Fruit fly (Drosophila melanogaster) whole organism, embryonic: ENCODE measurements around the gene Cyp28d2.

Source experiments
- ATbp ChIP-seq: fragments of 200-800 bp; sonication (Bioruptor generic); optimal IDR thresholded peaks from 2 replicates; lab custom pipeline; 2017; ENCODE audit warnings: missing biosample characterization, mild to moderate bottlenecking, missing genetic modification characterization, missing genetic modification reagents
- Asciz ChIP-seq: fragments of 200-800 bp; sonication (Bioruptor generic); optimal IDR thresholded peaks from 2 replicates; lab custom pipeline; 2017; ENCODE audit warnings: missing biosample characterization, mild to moderate bottlenecking, missing genetic modification characterization, missing genetic modification reagents
- Awh ChIP-seq: fragments of 200-800 bp; sonication (Bioruptor generic); IDR thresholded peaks from 2 replicates; pipeline ENCODE4, ENCODE4 v1.3.6; 2022; ENCODE audit warnings: missing biosample characterization, missing genetic modification characterization
- CG11093 ChIP-seq: fragments of 200-800 bp; sonication (Bioruptor generic); IDR thresholded peaks from 3 replicates; pipeline ENCODE4 v1.3.6; 2022; ENCODE audit warnings: missing biosample characterization, missing genetic modification characterization
- CG11504 ChIP-seq: fragments of 200-800 bp; sonication (Bioruptor generic); optimal IDR thresholded peaks from 3 replicates; lab custom pipeline; 2019; ENCODE audit warnings: missing biosample characterization, mild to moderate bottlenecking, missing genetic modification characterization, moderate library complexity
- CG12769 ChIP-seq: fragments of 200-800 bp; sonication (Bioruptor generic); optimal IDR thresholded peaks from 2 replicates; lab custom pipeline; 2019; ENCODE audit warnings: missing biosample characterization, mild to moderate bottlenecking, missing genetic modification characterization, moderate library complexity
- CG13894 ChIP-seq: fragments of 200-800 bp; sonication (Bioruptor generic); optimal IDR thresholded peaks from 3 replicates; lab custom pipeline; 2018; ENCODE audit warnings: missing biosample characterization, mild to moderate bottlenecking, missing genetic modification characterization, moderate library complexity
- CG14014 ChIP-seq: fragments of 200-800 bp; sonication (Bioruptor generic); IDR thresholded peaks from 2 replicates; pipeline ENCODE4 v1.3.6; 2022; ENCODE audit warnings: missing biosample characterization, missing genetic modification characterization
- CG15601 ChIP-seq: fragments of 200-800 bp; sonication (Bioruptor generic); optimal IDR thresholded peaks from 3 replicates; lab custom pipeline; 2019; ENCODE audit warnings: missing biosample characterization, mild to moderate bottlenecking, missing genetic modification characterization, moderate library complexity
- CG15696 ChIP-seq: fragments of 200-800 bp; sonication (Bioruptor generic); optimal IDR thresholded peaks from 2 replicates; lab custom pipeline; 2019; ENCODE audit warnings: missing biosample characterization, mild to moderate bottlenecking, missing genetic modification characterization, moderate library complexity
- CG2120 ChIP-seq: fragments of 200-800 bp; sonication (Bioruptor generic); optimal IDR thresholded peaks from 3 replicates; lab custom pipeline; 2016; ENCODE audit warnings: missing biosample characterization, missing genetic modification characterization
- CG2199 ChIP-seq: fragments of 200-800 bp; sonication (Bioruptor generic); IDR thresholded peaks from 3 replicates; pipeline ENCODE4 v1.3.6; 2022; ENCODE audit warnings: missing biosample characterization, missing genetic modification characterization
- CG2678 ChIP-seq: fragments of 200-800 bp; sonication (Bioruptor generic); optimal IDR thresholded peaks from 3 replicates; lab custom pipeline; 2019; ENCODE audit warnings: missing biosample characterization, mild to moderate bottlenecking, missing genetic modification characterization, moderate library complexity
- CG31224 ChIP-seq: fragments of 200-800 bp; sonication (Bioruptor generic); IDR thresholded peaks from 2 replicates; pipeline ENCODE4 v1.3.6; 2022; ENCODE audit warnings: missing biosample characterization, missing genetic modification characterization
- CG34224 ChIP-seq: fragments of 200-800 bp; sonication (Bioruptor generic); IDR thresholded peaks from 3 replicates; pipeline ENCODE4 v1.3.6; 2022; ENCODE audit warnings: missing biosample characterization, missing genetic modification characterization; ENCODE audit not compliant: partially characterized antibody
- CG3838 ChIP-seq: fragments of 200-800 bp; sonication (Bioruptor generic); optimal IDR thresholded peaks from 3 replicates; lab custom pipeline; 2016; ENCODE audit warnings: missing biosample characterization, missing genetic modification characterization
- CG4360 ChIP-seq: fragments of 200-800 bp; sonication (Bioruptor generic); IDR thresholded peaks from 2 replicates; pipeline ENCODE4 v1.3.6; 2022; ENCODE audit warnings: missing biosample characterization, missing genetic modification characterization
- CG4424 ChIP-seq: fragments of 200-800 bp; sonication (Bioruptor generic); optimal IDR thresholded peaks from 3 replicates; lab custom pipeline; 2016; ENCODE audit warnings: missing biosample characterization, missing genetic modification characterization
- CG6813 ChIP-seq: fragments of 200-800 bp; sonication (Bioruptor generic); optimal IDR thresholded peaks from 2 replicates; lab custom pipeline; 2017; ENCODE audit warnings: missing biosample characterization, missing genetic modification characterization, mild to moderate bottlenecking, moderate library complexity, missing genetic modification reagents
- CkIIα-i1 ChIP-seq: fragments of 200-800 bp; sonication (Bioruptor generic); IDR thresholded peaks from 2 replicates; pipeline ENCODE4 v1.3.6; 2022; ENCODE audit warnings: missing biosample characterization, missing genetic modification characterization
- CoRest ChIP-seq: fragments of 200-800 bp; sonication (Bioruptor generic); optimal IDR thresholded peaks from 3 replicates; lab custom pipeline; 2018; ENCODE audit warnings: missing biosample characterization, mild to moderate bottlenecking, missing genetic modification characterization, moderate library complexity
- Dfd ChIP-seq, 2 experiments: fragments of >200 bp; optimal IDR thresholded peaks; 2 replicates each; lab custom pipeline; 2017; ENCODE audit warnings: missing biosample characterization in 2 of 2, missing genetic modification characterization in 2 of 2
- HLH4C ChIP-seq: fragments of 200-800 bp; sonication (Bioruptor generic); IDR thresholded peaks from 3 replicates; pipeline ENCODE4 v1.3.6; 2022; ENCODE audit warnings: missing biosample characterization, missing genetic modification characterization; ENCODE audit not compliant: partially characterized antibody
- Med ChIP-seq: fragments of 200-800 bp; sonication (Bioruptor generic); peaks from one replicate; lab custom pipeline; 2016; ENCODE audit warnings: missing biosample characterization, missing genetic modification characterization, mild to moderate bottlenecking, inconsistent platforms, moderate library complexity
- Neu2 ChIP-seq: fragments of 200-800 bp; sonication (Bioruptor generic); optimal IDR thresholded peaks from 3 replicates; lab custom pipeline; 2016; ENCODE audit warnings: missing biosample characterization, missing genetic modification characterization, borderline replicate concordance
- PHDP ChIP-seq: fragments of 200-800 bp; sonication (Bioruptor generic); optimal IDR thresholded peaks from 3 replicates; lab custom pipeline; 2018; ENCODE audit warnings: missing biosample characterization, mild to moderate bottlenecking, missing genetic modification characterization, moderate library complexity
- abd-A ChIP-seq: fragments of 200-800 bp; sonication (Bioruptor generic); optimal IDR thresholded peaks from 3 replicates; lab custom pipeline; 2019; ENCODE audit warnings: missing biosample characterization, mild to moderate bottlenecking, missing genetic modification characterization, moderate library complexity
- bowl ChIP-seq: fragments of 200-800 bp; sonication (Bioruptor generic); IDR thresholded peaks from 2 replicates; pipeline ENCODE4 v1.3.6; 2022; ENCODE audit warnings: missing biosample characterization, missing genetic modification characterization
- caup ChIP-seq: fragments of 200-800 bp; sonication (Bioruptor generic); optimal IDR thresholded peaks from 3 replicates; lab custom pipeline; 2017; ENCODE audit warnings: missing biosample characterization, mild to moderate bottlenecking, missing genetic modification characterization, moderate library complexity; ENCODE audit not compliant: severe bottlenecking
- chinmo ChIP-seq: fragments of 200-800 bp; sonication (Bioruptor generic); IDR thresholded peaks from 4 replicates; pipeline ENCODE4 v1.3.6; 2022; ENCODE audit warnings: missing biosample characterization, missing genetic modification characterization; ENCODE audit not compliant: partially characterized antibody
- gsb ChIP-seq: fragments of 200-800 bp; sonication (Bioruptor generic); IDR thresholded peaks from 2 replicates; pipeline ENCODE4 v1.3.6; 2022; ENCODE audit warnings: missing biosample characterization, missing genetic modification characterization
- ind ChIP-seq: fragments of 200-800 bp; sonication (Bioruptor generic); optimal IDR thresholded peaks from 3 replicates; lab custom pipeline; 2016; ENCODE audit warnings: missing biosample characterization, missing genetic modification characterization
- kni ChIP-seq: fragments of 200-800 bp; sonication (Bioruptor generic); optimal IDR thresholded peaks from 3 replicates; lab custom pipeline; 2017; ENCODE audit warnings: mild to moderate bottlenecking, missing biosample characterization, missing genetic modification reagents, missing genetic modification characterization
- lmd ChIP-seq: fragments of 200-800 bp; sonication (Bioruptor generic); IDR thresholded peaks from 2 replicates; pipeline ENCODE4 v1.3.6; 2022; ENCODE audit warnings: missing biosample characterization, missing genetic modification characterization
- mirr ChIP-seq: fragments of 200-800 bp; sonication (Bioruptor generic); optimal IDR thresholded peaks from 3 replicates; lab custom pipeline; 2018; ENCODE audit warnings: missing biosample characterization, mild to moderate bottlenecking, missing genetic modification characterization
- otp ChIP-seq: fragments of 200-800 bp; sonication (Bioruptor generic); IDR thresholded peaks from 3 replicates; pipeline ENCODE4, ENCODE4 v1.3.6; 2022; ENCODE audit warnings: missing biosample characterization, missing genetic modification characterization
- pan ChIP-seq, 4 experiments: fragments of >200 bp in 3 of 4; fragments of 200-800 bp in 1 of 4; sonication (Bioruptor generic) in 1 of 4; optimal IDR thresholded peaks in 3 of 4; IDR thresholded peaks in 1 of 4; 2 replicates each; pipeline versions ENCODE4 v1.3.6 to Lab custom; 2017 to 2022; ENCODE audit warnings: missing biosample characterization in 2 of 4, missing genetic modification characterization in 2 of 4, mixed read lengths in 1 of 4
- sd ChIP-seq: fragments of 200-800 bp; sonication (Bioruptor generic); optimal IDR thresholded peaks from 3 replicates; lab custom pipeline; 2018; ENCODE audit warnings: missing biosample characterization, mild to moderate bottlenecking, missing genetic modification characterization, moderate library complexity
- sqz ChIP-seq: fragments of 200-800 bp; sonication (Bioruptor generic); optimal IDR thresholded peaks from 3 replicates; lab custom pipeline; 2018; ENCODE audit warnings: missing biosample characterization, mild to moderate bottlenecking, missing genetic modification characterization
- unpg ChIP-seq: fragments of 200-800 bp; sonication (Bioruptor generic); optimal IDR thresholded peaks from 3 replicates; lab custom pipeline; 2018; ENCODE audit warnings: missing biosample characterization, mild to moderate bottlenecking, missing genetic modification characterization, moderate library complexity
- vvl ChIP-seq: fragments of 200-800 bp; sonication (Bioruptor generic); IDR thresholded peaks from 2 replicates; pipeline ENCODE4 v1.3.6; 2022; ENCODE audit warnings: missing biosample characterization, missing genetic modification characterization
- wek ChIP-seq: fragments of 200-800 bp; sonication (Bioruptor generic); optimal IDR thresholded peaks from 3 replicates; lab custom pipeline; 2018; ENCODE audit warnings: missing biosample characterization, mild to moderate bottlenecking, missing genetic modification characterization, moderate library complexity
- zfh1 ChIP-seq: fragments of 200-800 bp; sonication (Bioruptor generic); IDR thresholded peaks from 3 replicates; pipeline ENCODE4 v1.3.6; 2022; ENCODE audit warnings: missing biosample characterization, missing genetic modification characterization

Cyp28d2 gene

dm6 chr2L:5228581-5229077, 21.6 kb downstream of the Cyp28d2 start:
- TF ChIP-seq caup (GFP tag; lab: Kevin White, UChicago): peak; percentile 11
- TF ChIP-seq CoRest (tag; lab: Kevin White, UChicago): peak; percentile 11
- TF ChIP-seq wek: no peak
- TF ChIP-seq CG11504 (tag; lab: Kevin White, UChicago): no peak
- peak; percentile 19 for TF ChIP-seq Asciz
- no peak for TF ChIP-seq pan (optimal IDR thresholded peaks at IDR 0.05; lab: Kevin White, UChicago)
- TF ChIP-seq pan (GFP tag; optimal IDR thresholded peaks at IDR 0.05 in 1 of 2, IDR thresholded peaks at IDR 0.05 in 1 of 2): peak in 1 of 2 experiments; percentile 11
- TF ChIP-seq sd (tag; lab: Kevin White, UChicago): peak; percentile 35
- peak; percentile 45 for TF ChIP-seq mirr (GFP tag; lab: Kevin White, UChicago)
- peak; percentile 34 for TF ChIP-seq sqz (GFP tag; lab: Kevin White, UChicago)
- 0 out of 2 replicates have a peak, but pooled peaks have one; percentile 30 for TF ChIP-seq Awh (GFP tag; lab: Robert Waterston, UW)
- peak; percentile 62 for TF ChIP-seq CG4360 (GFP tag; lab: Robert Waterston, UW)
- peak; percentile 3 for TF ChIP-seq unpg (GFP tag; lab: Kevin White, UChicago)
- TF ChIP-seq CG11093: no peak
- TF ChIP-seq CG13894 (tag; lab: Kevin White, UChicago): peak; percentile 35
- no peak for TF ChIP-seq lmd (GFP tag; lab: Robert Waterston, UW)
- peak; percentile 74 for TF ChIP-seq abd-A (tag; lab: Kevin White, UChicago)
- TF ChIP-seq CG3838 (GFP tag; lab: Kevin White, UChicago): no peak
- 0 out of 3 replicates have a peak, but pooled peaks have one; percentile 12 for TF ChIP-seq CG34224 (GFP tag; lab: Robert Waterston, UW)
- TF ChIP-seq CG2678 (tag; lab: Kevin White, UChicago): peak; percentile 23
- no peak for TF ChIP-seq zfh1 (GFP tag; lab: Robert Waterston, UW)
- TF ChIP-seq Med (GFP tag; lab: Kevin White, UChicago): peak; percentile 41
- TF ChIP-seq Dfd (GFP tag; optimal IDR thresholded peaks at IDR 0.05; lab: Kevin White, UChicago): no peak
- TF ChIP-seq CG6813: no peak
- TF ChIP-seq ATbp (GFP tag; lab: Kevin White, UChicago): peak; percentile 3
- peak; percentile 8 for TF ChIP-seq CG12769 (tag; lab: Kevin White, UChicago)
- TF ChIP-seq ind (GFP tag; lab: Kevin White, UChicago): no peak
- TF ChIP-seq gsb (GFP tag; lab: Robert Waterston, UW): 0 out of 2 replicates have a peak, but pooled peaks have one; percentile 4
- TF ChIP-seq vvl (GFP tag; lab: Robert Waterston, UW): peak; percentile 21; the same call in 1 of the 2 replicates
- peak; percentile 22; the same call in 1 of the 3 replicates for TF ChIP-seq otp
- no peak for TF ChIP-seq HLH4C (GFP tag; lab: Robert Waterston, UW)
- peak; percentile 89; the same call in 3 of the 4 replicates for TF ChIP-seq chinmo (GFP tag; lab: Robert Waterston, UW)
- TF ChIP-seq Neu2: no peak
- TF ChIP-seq CG15601 (tag; lab: Kevin White, UChicago): peak; percentile 0
- TF ChIP-seq CG15696: no peak
- TF ChIP-seq CG2120 (GFP tag; lab: Kevin White, UChicago): no peak
- TF ChIP-seq bowl (GFP tag; lab: Robert Waterston, UW): no peak
- TF ChIP-seq kni (GFP tag; lab: Kevin White, UChicago): peak; percentile 52
- no peak for TF ChIP-seq CkIIα-i1
- no peak for TF ChIP-seq CG4424 (GFP tag; lab: Kevin White, UChicago)
- TF ChIP-seq CG31224 (GFP tag; lab: Robert Waterston, UW): no peak
- TF ChIP-seq CG2199: no peak
- TF ChIP-seq PHDP: peak; percentile 3
- peak; percentile 55; the same call in 1 of the 2 replicates for TF ChIP-seq CG14014 (GFP tag; lab: Robert Waterston, UW)
